Worm (Caenorhabditis elegans): Measurements from ENCODE around the gene F21A3.3.

The F21A3.3 gene

ce11 chrV:15512856-15513756 is 4.4 kb upstream of the F21A3.3 start (continued):
- TF ChIP-seq snpc-1.1 (tag; optimal IDR thresholded peaks at IDR 0.05; ENCODE audit: insufficient read depth) (no peak), pbrm-1 (GFP tag; IDR thresholded peaks at IDR 0.05) (peak; percentile 7; the same call in 1 of the 2 replicates), ekl-4 (GFP tag; IDR thresholded peaks at IDR 0.05) (peak; percentile 81), dpl-1 (GFP tag; optimal IDR thresholded peaks at IDR 0.05) (no peak), Y53G8AR.9 (GFP tag; conservative IDR thresholded peaks at IDR 0.05) (peak; percentile 46; the same call in 1 of the 2 replicates), ceh-58 (GFP tag; IDR thresholded peaks at IDR 0.05) (0 out of 2 replicates have a peak, but pooled peaks have one; percentile 27), snpc-1.3 (tag; optimal IDR thresholded peaks at IDR 0.05; ENCODE audit: insufficient read depth) (no peak), hmg-20 (GFP tag; IDR thresholded peaks at IDR 0.05) (no peak), sdz-38 (tag; optimal IDR thresholded peaks at IDR 0.05) (no peak), rcor-1 (GFP tag; IDR thresholded peaks at IDR 0.05) (peak; percentile 17; the same call in 1 of the 2 replicates), lin-26 (GFP tag; IDR thresholded peaks at IDR 0.05) (peak; percentile 70; the same call in 1 of the 2 replicates), ztf-6 (GFP tag; IDR thresholded peaks at IDR 0.05) (no peak), C06A6.2 (GFP tag; conservative IDR thresholded peaks at IDR 0.05) (no peak), madf-3 (GFP tag; IDR thresholded peaks at IDR 0.05) (peak; percentile 87; the same call in 1 of the 2 replicates), dpff-1 (tag; optimal IDR thresholded peaks at IDR 0.05) (no peak)

ce11 chrV:15515365-15515764 is 2.1 kb upstream of the F21A3.3 start:
- TF ChIP-seq rcor-1 (GFP tag; IDR thresholded peaks at IDR 0.05) (no peak), hmg-1.2 (GFP tag; IDR thresholded peaks at IDR 0.05) (peak; percentile 41; the same call in 1 of the 2 replicates), lin-26 (GFP tag; IDR thresholded peaks at IDR 0.05) (peak; percentile 75; the same call in 1 of the 2 replicates), die-1 (tag; optimal IDR thresholded peaks at IDR 0.05) (peak; percentile 40), hmg-20 (GFP tag; IDR thresholded peaks at IDR 0.05) (no peak), F33H1.4 (GFP tag; IDR thresholded peaks at IDR 0.05) (peak; percentile 54; the same call in 1 of the 2 replicates), snpc-3.4 (tag; optimal IDR thresholded peaks at IDR 0.05) (peak; percentile 6), aptf-2 (GFP tag; conservative IDR thresholded peaks at IDR 0.05) (0 out of 2 replicates have a peak, but pooled peaks have one; percentile 32), nhr-27 (tag; optimal IDR thresholded peaks at IDR 0.05) (no peak), zfh-2 (GFP tag; conservative IDR thresholded peaks at IDR 0.05) (peak; percentile 50; the same call in 1 of the 2 replicates), ama-1 (optimal IDR thresholded peaks at IDR 0.05) (no peak), ama-1 (GFP tag; optimal IDR thresholded peaks at IDR 0.05) (no peak), pbrm-1 (GFP tag; IDR thresholded peaks at IDR 0.05) (peak; percentile 63), nhr-90 (tag; optimal IDR thresholded peaks at IDR 0.05) (peak; percentile 51), dox-1 (GFP tag; IDR thresholded peaks at IDR 0.05) (peak; percentile 77), Y67H2A.10 (GFP tag; conservative IDR thresholded peaks at IDR 0.05) (no peak), ceh-27 (GFP tag; optimal IDR thresholded peaks at IDR 0.05) (peak; percentile 39), nhr-80 (tag; optimal IDR thresholded peaks at IDR 0.05) (peak; percentile 17), hsf-1 (GFP tag; IDR thresholded peaks at IDR 0.05) (0 out of 2 replicates have a peak, but pooled peaks have one; percentile 10), F23B12.7 (tag; optimal IDR thresholded peaks at IDR 0.05; ENCODE audit: insufficient read depth) (peak; percentile 33), zim-3 (tag; optimal IDR thresholded peaks at IDR 0.05) (peak; percentile 54), mcd-1 (GFP tag; IDR thresholded peaks at IDR 0.05) (0 out of 2 replicates have a peak, but pooled peaks have one; percentile 8), lsl-1 (GFP tag; optimal IDR thresholded peaks at IDR 0.05) (peak; percentile 40), T26A5.8 (tag; optimal IDR thresholded peaks at IDR 0.05) (no peak), tbp1 (GFP tag; optimal IDR thresholded peaks at IDR 0.05) (peak; percentile 89), D2030.7 (GFP tag; IDR thresholded peaks at IDR 0.05) (peak; percentile 66), B0261.1 (tag; optimal IDR thresholded peaks at IDR 0.05) (peak; percentile 77), rpc-1 (optimal IDR thresholded peaks at IDR 0.05) (peak; percentile 47), rpc-1 (tag; optimal IDR thresholded peaks at IDR 0.05) (peak; percentile 73), ztf-26 (tag; optimal IDR thresholded peaks at IDR 0.05) (peak; percentile 13), Y79H2A.3 (GFP tag; conservative IDR thresholded peaks at IDR 0.05) (no peak), F49E8.2 (tag; optimal IDR thresholded peaks at IDR 0.05; ENCODE audit: insufficient read depth) (peak; percentile 22), hlh-12 (tag; optimal IDR thresholded peaks at IDR 0.05) (no peak), F52B5.7 (tag; optimal IDR thresholded peaks at IDR 0.05) (peak; percentile 16)

Measured in whole organism, young adult.